Fruit fly (Drosophila melanogaster) whole organism, adult: ENCODE results near the gene mdy.

Experiments used
- CG11617 ChIP-seq: fragments of 200-800 bp; sonication (Bioruptor generic); optimal IDR thresholded peaks from 2 replicates; lab custom pipeline; 2017; ENCODE audit warnings: mild to moderate bottlenecking, missing biosample characterization, missing genetic modification reagents, missing genetic modification characterization
- CG1620 ChIP-seq: fragments of 200-800 bp; sonication (Bioruptor generic); optimal IDR thresholded peaks from 2 replicates; lab custom pipeline; 2016; ENCODE audit warnings: missing biosample characterization, missing genetic modification characterization
- CG33017 ChIP-seq: fragments of 200-800 bp; sonication (Bioruptor generic); optimal IDR thresholded peaks from 2 replicates; lab custom pipeline; 2018; ENCODE audit warnings: missing biosample characterization, mild to moderate bottlenecking, missing genetic modification characterization, moderate library complexity
- CG5204 ChIP-seq: fragments of 200-800 bp; sonication (Bioruptor generic); optimal IDR thresholded peaks from 2 replicates; lab custom pipeline; 2016; ENCODE audit warnings: missing biosample characterization, missing genetic modification characterization
- CG7045 ChIP-seq: fragments of 200-800 bp; sonication (Bioruptor generic); optimal IDR thresholded peaks from 2 replicates; lab custom pipeline; 2017; ENCODE audit warnings: missing biosample characterization, mild to moderate bottlenecking, missing genetic modification characterization
- CG7101 ChIP-seq: fragments of 200-800 bp; sonication (Bioruptor generic); optimal IDR thresholded peaks from 2 replicates; lab custom pipeline; 2018; ENCODE audit warnings: missing biosample characterization, mild to moderate bottlenecking, missing genetic modification characterization, moderate library complexity
- Clk ChIP-seq: fragments of 200-800 bp; sonication (Bioruptor generic); optimal IDR thresholded peaks from 2 replicates; lab custom pipeline; 2017; ENCODE audit warnings: missing biosample characterization, missing genetic modification characterization
- Hr96 ChIP-seq: fragments of 200-800 bp; sonication (Bioruptor generic); optimal IDR thresholded peaks from 2 replicates; lab custom pipeline; 2016; ENCODE audit warnings: missing biosample characterization, missing genetic modification characterization
- cic ChIP-seq: fragments of 200-800 bp; sonication (Bioruptor generic); optimal IDR thresholded peaks from 2 replicates; lab custom pipeline; 2017; ENCODE audit warnings: missing biosample characterization, mild to moderate bottlenecking, missing genetic modification characterization, moderate library complexity
- cnc ChIP-seq, 2 experiments: fragments of >200 bp; optimal IDR thresholded peaks; 2 replicates each; lab custom pipeline; 2017
- ovo ChIP-seq: fragments of 200-800 bp; sonication (Bioruptor generic); optimal IDR thresholded peaks from 2 replicates; lab custom pipeline; 2016; ENCODE audit warnings: missing biosample characterization, missing genetic modification characterization
- pad ChIP-seq: fragments of 200-800 bp; sonication (Bioruptor generic); optimal IDR thresholded peaks from 3 replicates; lab custom pipeline; 2017; ENCODE audit warnings: missing biosample characterization, missing genetic modification characterization, mild to moderate bottlenecking, moderate library complexity, missing genetic modification reagents

DNA sequence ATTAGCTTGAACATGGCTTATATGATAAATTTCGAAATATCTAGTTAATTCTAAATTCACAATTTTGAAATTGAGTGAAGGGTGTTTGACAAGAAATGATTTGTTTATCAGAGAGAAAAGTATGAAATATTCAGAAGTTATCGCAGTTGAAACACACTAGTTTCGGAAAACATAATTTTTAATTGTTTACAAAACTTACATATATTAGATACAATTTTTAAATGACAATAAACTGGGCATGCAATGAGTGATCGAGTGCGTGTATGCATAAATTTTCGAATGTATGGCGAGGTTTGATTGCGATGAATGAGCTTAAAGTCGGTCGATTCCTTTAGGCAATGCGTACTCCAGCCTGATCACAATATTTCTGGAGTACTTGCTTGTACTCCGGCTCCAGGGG, 4.5 kb downstream of the mdy start, which contains the start of gene CG13280:
- no peak for TF ChIP-seq ovo
- no peak for TF ChIP-seq CG33017 (tag; lab: Kevin White, UChicago)
- no peak for TF ChIP-seq cnc (optimal IDR thresholded peaks at IDR 0.05; lab: Kevin White, UChicago)
- no peak for TF ChIP-seq CG7045 (GFP tag; lab: Kevin White, UChicago)
- TF ChIP-seq CG7101 (tag; lab: Kevin White, UChicago), result no peak
- TF ChIP-seq pad, result no peak
- TF ChIP-seq CG11617 (GFP tag; lab: Kevin White, UChicago), result no peak
- TF ChIP-seq Clk (GFP tag; lab: Kevin White, UChicago), result no peak
- TF ChIP-seq CG5204 (GFP tag; lab: Kevin White, UChicago), result no peak
- TF ChIP-seq Hr96 (GFP tag; lab: Kevin White, UChicago), result no peak
- no peak for TF ChIP-seq cic (GFP tag; lab: Kevin White, UChicago)
- no peak for TF ChIP-seq CG1620 (GFP tag; lab: Kevin White, UChicago)
